Worm (Caenorhabditis elegans) whole organism, midembryonic: ENCODE results near the gene C25G4.3.

Source experiments
- cog-1 ChIP-seq: sonication (generic microtip); optimal IDR thresholded peaks from 2 replicates; lab custom pipeline; 2016; ENCODE audit warnings: missing genetic modification characterization, missing compliant biosample characterization
- flt-1 ChIP-seq: fragments of 200-800 bp; sonication (Bioruptor generic); IDR thresholded peaks from 2 replicates; pipeline ENCODE4 v1.3.6; 2022; ENCODE audit warnings: missing genetic modification characterization, missing compliant biosample characterization
- klf-2 ChIP-seq: fragments of 200-800 bp; sonication (Bioruptor generic); conservative IDR thresholded peaks from 2 replicates; pipeline ENCODE4 v1.3.6; 2022; ENCODE audit warnings: missing genetic modification reagents, missing genetic modification characterization, missing compliant biosample characterization
- med-1 ChIP-seq: sonication (generic microtip); optimal IDR thresholded peaks from 2 replicates; lab custom pipeline; 2017; ENCODE audit warnings: missing genetic modification characterization, mild to moderate bottlenecking, missing compliant biosample characterization, antibody characterized with exemption, missing genetic modification reagents; ENCODE audit not compliant: insufficient read depth
- ref-1 ChIP-seq: fragments of 200-800 bp; sonication (Bioruptor generic); conservative IDR thresholded peaks from 2 replicates; pipeline ENCODE4 v1.3.6; 2022; ENCODE audit warnings: missing genetic modification reagents, missing genetic modification characterization, missing compliant biosample characterization
- tab-1 ChIP-seq: fragments of 200-800 bp; sonication (Bioruptor generic); IDR thresholded peaks from 2 replicates; pipeline ENCODE4 v1.3.6; 2022; ENCODE audit warnings: missing genetic modification characterization, missing compliant biosample characterization
- ztf-23 ChIP-seq: fragments of 200-800 bp; sonication (Bioruptor generic); IDR thresholded peaks from 2 replicates; pipeline ENCODE4 v1.3.6; 2022; ENCODE audit warnings: missing genetic modification reagents, missing genetic modification characterization, missing compliant biosample characterization
- ztf-29 ChIP-seq: fragments of 200-800 bp; sonication (Bioruptor generic); IDR thresholded peaks from 2 replicates; pipeline ENCODE4 v1.3.6; 2022; ENCODE audit warnings: missing genetic modification reagents, missing genetic modification characterization, missing compliant biosample characterization

DNA sequence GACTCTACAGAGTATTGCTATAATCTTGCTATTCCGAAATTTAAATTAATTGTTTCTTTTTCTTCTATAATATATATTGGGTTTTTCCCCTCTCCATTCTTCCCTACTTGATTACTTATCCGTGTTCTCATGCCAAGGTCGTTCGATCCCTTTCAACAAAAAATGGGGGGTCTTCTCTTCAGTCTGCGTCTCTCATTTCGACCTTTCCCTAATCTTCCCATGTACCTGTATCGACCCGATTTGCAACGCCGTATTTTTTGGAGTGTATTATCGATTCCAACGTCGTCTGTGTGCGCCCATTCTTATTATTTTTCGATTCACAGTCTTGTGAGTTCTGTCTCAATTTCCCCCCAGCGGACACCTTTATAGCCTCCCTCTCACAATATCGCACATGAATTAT is 22.1 kb upstream of the C25G4.3 start:
- no peak for TF ChIP-seq ztf-23
- no peak for TF ChIP-seq flt-1 (GFP tag; lab: Robert Waterston, UW)
- no peak for TF ChIP-seq ztf-29 (GFP tag; lab: Robert Waterston, UW)
- TF ChIP-seq klf-2 (GFP tag; lab: Robert Waterston, UW), result no peak
- TF ChIP-seq med-1, result no peak
- no peak for TF ChIP-seq tab-1
- no peak for TF ChIP-seq cog-1 (tag; lab: Kevin White, UChicago)
- TF ChIP-seq ref-1 (GFP tag; lab: Robert Waterston, UW), result no peak
